Worm (Caenorhabditis elegans) whole organism, L1 larva: ENCODE results near the gene Y52E8A.6.

Experiments
- lin-13 ChIP-seq: fragments of 150-350 bp; optimal IDR thresholded peaks from 2 replicates; lab custom pipeline; 2014; ENCODE audit warnings: missing biosample characterization, missing genetic modification reagents, missing genetic modification characterization
- nhr-76 ChIP-seq: sonication (generic microtip); optimal IDR thresholded peaks from 2 replicates; lab custom pipeline; 2017; ENCODE audit warnings: missing biosample characterization, missing genetic modification characterization
- snpc-4 ChIP-seq: fragments of 150-350 bp; optimal IDR thresholded peaks from 2 replicates; lab custom pipeline; 2014; ENCODE audit warnings: missing biosample characterization, missing genetic modification characterization
- sox-4 ChIP-seq: sonication (generic microtip); optimal IDR thresholded peaks from 2 replicates; lab custom pipeline; 2016; ENCODE audit warnings: missing genetic modification characterization, missing compliant biosample characterization
- unc-30 ChIP-seq: sonication (generic microtip); optimal IDR thresholded peaks from 2 replicates; lab custom pipeline; 2017; ENCODE audit warnings: missing biosample characterization, missing genetic modification characterization
- unc-62 ChIP-seq: fragments of 150-350 bp; optimal IDR thresholded peaks from 2 replicates; lab custom pipeline; 2014; ENCODE audit warnings: missing biosample characterization, missing genetic modification reagents, missing genetic modification characterization

- no peak for TF ChIP-seq unc-30 (tag; lab: Kevin White, UChicago)
- TF ChIP-seq unc-62 (GFP tag; lab: Kevin White, UChicago): no peak
- TF ChIP-seq nhr-76 (tag; lab: Kevin White, UChicago): no peak
- TF ChIP-seq sox-4: no peak
- no peak for TF ChIP-seq snpc-4 (tag; lab: Kevin White, UChicago)
- TF ChIP-seq lin-13 (GFP tag; lab: Kevin White, UChicago): no peak
These were observed 3.1 kb upstream of the Y52E8A.6 start, which contains the start of gene H20J04.6 for ce11 chrII:4322871-4323270.
